Fruit fly (Drosophila melanogaster): ENCODE data around the gene CG42464.

CG42464 gene

dm6 chr2L:3655698-3656105, 43.6 kb upstream of the CG42464 start (continued):
- TF ChIP-seq Gug (GFP tag; IDR thresholded peaks at IDR 0.05), result peak; percentile 97
- peak; percentile 92 for TF ChIP-seq CG5180 (GFP tag; optimal IDR thresholded peaks at IDR 0.05)
- TF ChIP-seq CG7987 (GFP tag; optimal IDR thresholded peaks at IDR 0.05), result peak; percentile 93
- peak; percentile 98 for TF ChIP-seq ems (GFP tag; optimal IDR thresholded peaks at IDR 0.05)
- TF ChIP-seq Sry-δ (GFP tag; optimal IDR thresholded peaks at IDR 0.05), result peak; percentile 76
- TF ChIP-seq Taf1 (GFP tag; IDR thresholded peaks at IDR 0.05), result peak; percentile 98
- TF ChIP-seq lbe (GFP tag; optimal IDR thresholded peaks at IDR 0.05), result peak; percentile 98
- TF ChIP-seq Rfx (GFP tag; IDR thresholded peaks at IDR 0.05), result peak; percentile 98
- TF ChIP-seq zfh1 (GFP tag; IDR thresholded peaks at IDR 0.05), result peak; percentile 98
- TF ChIP-seq otp (GFP tag; IDR thresholded peaks at IDR 0.05), result peak; percentile 97
- peak; percentile 98 for TF ChIP-seq sug (tag; optimal IDR thresholded peaks at IDR 0.05)
- TF ChIP-seq CG10543 (GFP tag; optimal IDR thresholded peaks at IDR 0.05), result peak; percentile 99
- peak; percentile 97 for TF ChIP-seq ERR (GFP tag; optimal IDR thresholded peaks at IDR 0.05)
- peak; percentile 98 for TF ChIP-seq CG15601 (tag; optimal IDR thresholded peaks at IDR 0.05)
- TF ChIP-seq caup (GFP tag; optimal IDR thresholded peaks at IDR 0.05; ENCODE audit: severe bottlenecking), result peak; percentile 98
- TF ChIP-seq peb (GFP tag; IDR thresholded peaks at IDR 0.05), result peak; percentile 97
- peak; percentile 98 for TF ChIP-seq az2 (GFP tag; optimal IDR thresholded peaks at IDR 0.05)
- peak; percentile 97 for TF ChIP-seq CG12744 (GFP tag; optimal IDR thresholded peaks at IDR 0.05)
- peak; percentile 97 for TF ChIP-seq Fer2 (tag; optimal IDR thresholded peaks at IDR 0.05)
- peak; percentile 98 for TF ChIP-seq CG6689 (GFP tag; IDR thresholded peaks at IDR 0.05)
- TF ChIP-seq h (optimal IDR thresholded peaks at IDR 0.05), result no peak
- TF ChIP-seq CG17829 (tag; optimal IDR thresholded peaks at IDR 0.05), result peak; percentile 99
- TF ChIP-seq CG2199 (GFP tag; IDR thresholded peaks at IDR 0.05), result peak; percentile 91
- TF ChIP-seq CoRest (tag; optimal IDR thresholded peaks at IDR 0.05), result peak; percentile 99
- TF ChIP-seq Deaf1 (tag; optimal IDR thresholded peaks at IDR 0.05), result peak; percentile 87
- peak; percentile 97 to 98 for TF ChIP-seq chif (GFP tag; optimal IDR thresholded peaks at IDR 0.05)
- peak; percentile 94 for TF ChIP-seq emc (GFP tag; optimal IDR thresholded peaks at IDR 0.05)
- peak; percentile 34 for TF ChIP-seq pzg (GFP tag; optimal IDR thresholded peaks at IDR 0.05)
- peak; percentile 78 for TF ChIP-seq Elba2 (GFP tag; optimal IDR thresholded peaks at IDR 0.05)
- peak; percentile 94 for TF ChIP-seq CG4730 (GFP tag; IDR thresholded peaks at IDR 0.05)
- peak; percentile 97 for TF ChIP-seq CG7372 (GFP tag; IDR thresholded peaks at IDR 0.05)
- peak; percentile 99 for TF ChIP-seq CG1529 (GFP tag; optimal IDR thresholded peaks at IDR 0.05)
- peak; percentile 97 for TF ChIP-seq CG14710 (tag; optimal IDR thresholded peaks at IDR 0.05)
- peak; percentile 94 for TF ChIP-seq CG3163 (GFP tag; optimal IDR thresholded peaks at IDR 0.05)
- TF ChIP-seq D (optimal IDR thresholded peaks at IDR 0.05), result no peak
- TF ChIP-seq D (GFP tag; optimal IDR thresholded peaks at IDR 0.05), result peak; percentile 98
- TF ChIP-seq Hr39 (optimal IDR thresholded peaks at IDR 0.05), result no peak
- TF ChIP-seq H15 (GFP tag; IDR thresholded peaks at IDR 0.05), result peak; percentile 96
- TF ChIP-seq lmd (GFP tag; IDR thresholded peaks at IDR 0.05), result peak; percentile 98
- TF ChIP-seq Pdp1 (GFP tag; optimal IDR thresholded peaks at IDR 0.05), result peak; percentile 97 to 98
- peak; percentile 96 for TF ChIP-seq wor (GFP tag; IDR thresholded peaks at IDR 0.05)
- TF ChIP-seq C15 (GFP tag; IDR thresholded peaks at IDR 0.05), result peak; percentile 96
- peak; percentile 87 for TF ChIP-seq CG30020 (tag; optimal IDR thresholded peaks at IDR 0.05)
- peak; percentile 96 for TF ChIP-seq CG3065 (GFP tag; optimal IDR thresholded peaks at IDR 0.05)
- TF ChIP-seq fru (optimal IDR thresholded peaks at IDR 0.05), result no peak
- TF ChIP-seq jumu (GFP tag; optimal IDR thresholded peaks at IDR 0.05), result peak; percentile 98
- no peak for TF ChIP-seq amos (GFP tag; IDR thresholded peaks at IDR 0.05; ENCODE audit: partially characterized antibody)
- peak; percentile 96 for TF ChIP-seq ap (GFP tag; IDR thresholded peaks at IDR 0.05)
- peak; percentile 96 for TF ChIP-seq CG12942 (GFP tag; optimal IDR thresholded peaks at IDR 0.05)
- TF ChIP-seq Vsx1 (GFP tag; optimal IDR thresholded peaks at IDR 0.05), result peak; percentile 94
- TF ChIP-seq CG17186 (GFP tag; optimal IDR thresholded peaks at IDR 0.05), result peak; percentile 94
- peak; percentile 98 for TF ChIP-seq stc (GFP tag; IDR thresholded peaks at IDR 0.05)
- TF ChIP-seq ac (GFP tag; optimal IDR thresholded peaks at IDR 0.05), result peak; percentile 97

Measured in whole organism, embryonic.